Worm (Caenorhabditis elegans) whole organism, L2 larva: ENCODE measurements around the gene F46H5.11.

Source experiments
- C34F6.9 ChIP-seq: fragments of 150-350 bp; optimal IDR thresholded peaks from 2 replicates; lab custom pipeline; 2014; ENCODE audit warnings: missing biosample characterization, missing genetic modification characterization
- F13H6.1 ChIP-seq: sonication (generic microtip); optimal IDR thresholded peaks from 2 replicates; lab custom pipeline; 2016; ENCODE audit warnings: missing genetic modification characterization, missing compliant biosample characterization
- ZK546.5 ChIP-seq: sonication (generic microtip); optimal IDR thresholded peaks from 2 replicates; lab custom pipeline; 2017; ENCODE audit warnings: missing biosample characterization, missing genetic modification characterization
- alr-1 ChIP-seq: fragments of 150-350 bp; optimal IDR thresholded peaks from 2 replicates; lab custom pipeline; 2014; ENCODE audit warnings: missing biosample characterization, missing genetic modification characterization
- aly-2 ChIP-seq: fragments of 150-350 bp; optimal IDR thresholded peaks from 2 replicates; lab custom pipeline; 2014; ENCODE audit warnings: missing biosample characterization, missing genetic modification characterization
- blmp-1 ChIP-seq: sonication (generic microtip); optimal IDR thresholded peaks from 2 replicates; lab custom pipeline; 2017; ENCODE audit warnings: missing genetic modification characterization, mild to moderate bottlenecking, missing compliant biosample characterization, antibody characterized with exemption, moderate library complexity; ENCODE audit not compliant: insufficient read depth
- crh-2 ChIP-seq: sonication (generic microtip); optimal IDR thresholded peaks from 2 replicates; lab custom pipeline; 2017; ENCODE audit warnings: missing biosample characterization, missing genetic modification characterization
- dmd-4 ChIP-seq: sonication (generic microtip); optimal IDR thresholded peaks from 2 replicates; lab custom pipeline; 2017; ENCODE audit warnings: missing biosample characterization, missing genetic modification characterization
- egl-27 ChIP-seq: sonication (generic microtip); optimal IDR thresholded peaks from 3 replicates; lab custom pipeline; 2017; ENCODE audit warnings: missing biosample characterization, missing genetic modification reagents, missing genetic modification characterization
- elt-3 ChIP-seq: sonication (generic microtip); optimal IDR thresholded peaks from 2 replicates; lab custom pipeline; 2017; ENCODE audit warnings: missing biosample characterization, missing genetic modification characterization
- fos-1 ChIP-seq: fragments of 150-350 bp; optimal IDR thresholded peaks from 2 replicates; lab custom pipeline; 2014; ENCODE audit warnings: missing biosample characterization, missing genetic modification characterization
- gmeb-1 ChIP-seq: fragments of 150-350 bp; optimal IDR thresholded peaks from 2 replicates; lab custom pipeline; 2014; ENCODE audit warnings: missing biosample characterization, missing genetic modification characterization
- lin-13 ChIP-seq: fragments of 150-350 bp; optimal IDR thresholded peaks from 2 replicates; lab custom pipeline; 2014; ENCODE audit warnings: missing biosample characterization, missing genetic modification reagents, missing genetic modification characterization
- mdl-1 ChIP-seq, 2 experiments: fragments of 150-350 bp in 1 of 2; sonication (generic microtip) in 1 of 2; optimal IDR thresholded peaks; 2 replicates each; lab custom pipeline; 2017; ENCODE audit warnings: missing biosample characterization in 2 of 2, missing genetic modification characterization in 2 of 2
- nhr-10 ChIP-seq: sonication (generic microtip); optimal IDR thresholded peaks from 2 replicates; lab custom pipeline; 2017; ENCODE audit warnings: missing biosample characterization, missing genetic modification characterization
- nhr-129 ChIP-seq: fragments of 150-350 bp; optimal IDR thresholded peaks from 2 replicates; lab custom pipeline; 2014; ENCODE audit warnings: missing biosample characterization, missing genetic modification characterization
- nhr-21 ChIP-seq: fragments of 150-350 bp; optimal IDR thresholded peaks from 2 replicates; lab custom pipeline; 2014; ENCODE audit warnings: missing biosample characterization, missing genetic modification characterization
- nhr-25 ChIP-seq: fragments of 150-350 bp; sonication (generic microtip); optimal IDR thresholded peaks from 3 replicates; lab custom pipeline; 2014; ENCODE audit warnings: missing biosample characterization, missing genetic modification characterization
- nhr-6 ChIP-seq: fragments of 150-350 bp; optimal IDR thresholded peaks from 2 replicates; lab custom pipeline; 2014; ENCODE audit warnings: missing biosample characterization, missing genetic modification characterization
- peb-1 ChIP-seq: fragments of 150-350 bp; optimal IDR thresholded peaks from 2 replicates; lab custom pipeline; 2014; ENCODE audit warnings: missing biosample characterization, missing genetic modification characterization
- sem-4 ChIP-seq: fragments of 150-350 bp; optimal IDR thresholded peaks from 2 replicates; lab custom pipeline; 2014; ENCODE audit warnings: missing biosample characterization, missing genetic modification reagents, missing genetic modification characterization
- skn-1 ChIP-seq: sonication (generic microtip); optimal IDR thresholded peaks from 2 replicates; lab custom pipeline; 2017; ENCODE audit warnings: missing biosample characterization, missing genetic modification characterization
- sma-3 ChIP-seq: sonication (generic microtip); optimal IDR thresholded peaks from 2 replicates; lab custom pipeline; 2016; ENCODE audit warnings: missing genetic modification reagents, missing genetic modification characterization, missing compliant biosample characterization
- sma-9 ChIP-seq, 2 experiments: fragments of 150-350 bp in 1 of 2; sonication (generic microtip) in 1 of 2; optimal IDR thresholded peaks; 2 replicates each; lab custom pipeline; 2014 to 2016; ENCODE audit warnings: missing genetic modification characterization in 2 of 2, mild to moderate bottlenecking in 1 of 2, missing biosample characterization in 1 of 2, missing compliant biosample characterization in 1 of 2, missing genetic modification reagents in 1 of 2, moderate library complexity in 1 of 2
- unc-39 ChIP-seq: fragments of 150-350 bp; optimal IDR thresholded peaks from 2 replicates; lab custom pipeline; 2014; ENCODE audit warnings: missing biosample characterization, missing genetic modification characterization
- zag-1 ChIP-seq: fragments of 150-350 bp; optimal IDR thresholded peaks from 2 replicates; lab custom pipeline; 2014; ENCODE audit warnings: missing biosample characterization, missing genetic modification characterization
- ztf-11 ChIP-seq: sonication (generic microtip); optimal IDR thresholded peaks from 2 replicates; lab custom pipeline; 2017; ENCODE audit warnings: missing biosample characterization, missing genetic modification characterization

The F46H5.11 gene

ce11 chrX:7305520-7306186 lies 33.8 kb upstream of the F46H5.11 start, which contains the start of gene sur-5:
Gene sur-5 (minus strand): TSS chrX:7305570.
- TF ChIP-seq sma-9 (GFP tag; optimal IDR thresholded peaks at IDR 0.05; lab: Kevin White, UChicago) (peak; percentile 83), sma-9 (tag; optimal IDR thresholded peaks at IDR 0.05; lab: Kevin White, UChicago) (no peak), mdl-1 (tag; optimal IDR thresholded peaks at IDR 0.05; lab: Kevin White, UChicago) (peak in 1 of 2 experiments; percentile 47), ztf-11 (tag; lab: Kevin White, UChicago) (no peak), nhr-25 (peak; percentile 20), alr-1 (tag; lab: Kevin White, UChicago) (no peak), crh-2 (tag; lab: Kevin White, UChicago) (peak; percentile 49), sem-4 (tag; lab: Kevin White, UChicago) (peak; percentile 47), nhr-129 (tag; lab: Kevin White, UChicago) (peak; percentile 21), fos-1 (tag; lab: Kevin White, UChicago) (peak; percentile 40), aly-2 (tag; lab: Kevin White, UChicago) (no peak), nhr-21 (tag; lab: Kevin White, UChicago) (peak; percentile 50), skn-1 (peak; percentile 35), C34F6.9 (tag; lab: Kevin White, UChicago) (no peak), sma-3 (GFP tag; lab: Kevin White, UChicago) (peak; percentile 43)
- TF ChIP-seq, all 48 proteins: peak for 10

ce11 chrX:7303115-7303514 lies 31.2 kb upstream of the F46H5.11 start:
- TF ChIP-seq blmp-1 (tag; lab: Kevin White, UChicago) = no peak
- TF ChIP-seq fos-1 (tag; lab: Kevin White, UChicago) = peak; percentile 10

DNA sequence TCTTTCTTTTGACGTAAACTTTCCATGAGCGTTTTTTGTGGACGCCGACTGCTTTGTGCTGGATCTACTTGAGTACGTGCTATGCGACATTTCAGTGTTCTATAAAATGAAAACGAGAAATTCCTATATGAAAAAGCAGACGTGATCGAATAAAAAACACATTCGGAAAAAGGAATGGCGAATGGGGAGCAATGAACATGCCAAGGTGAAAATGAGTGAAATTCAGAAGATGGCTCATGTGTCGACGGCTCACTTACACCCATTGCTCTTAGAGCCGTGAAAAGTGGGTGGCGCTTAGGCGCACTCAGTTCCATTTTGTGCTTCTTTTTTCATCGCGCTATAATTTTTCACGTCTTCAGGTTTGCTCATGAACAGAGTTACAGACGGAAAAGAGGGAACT lies 26.8 kb upstream of the F46H5.11 start, which contains the start of gene K03A1.4:
Gene K03A1.4, minus strand, starts transcription at position 101 of the 400 bp plus-strand sequence.
- TF ChIP-seq mdl-1 (tag; optimal IDR thresholded peaks at IDR 0.05; lab: Kevin White, UChicago) (no peak), gmeb-1 (tag; lab: Kevin White, UChicago) (no peak)

ce11 chrX:7296310-7296709 lies 24.4 kb upstream of the F46H5.11 start:
- TF ChIP-seq C34F6.9 (tag; lab: Kevin White, UChicago) (no peak), nhr-21 (tag; lab: Kevin White, UChicago) (no peak), sem-4 (tag; lab: Kevin White, UChicago) (no peak), mdl-1 (tag; optimal IDR thresholded peaks at IDR 0.05; lab: Kevin White, UChicago) (no peak)
- TF ChIP-seq, all 48 proteins: peak for 0

ce11 chrX:7291810-7292209 lies 19.9 kb upstream of the F46H5.11 start, which contains the start of gene lron-7:
Gene lron-7 (plus strand): TSS chrX:7292132.
- peak; percentile 40 for TF ChIP-seq fos-1 (tag; lab: Kevin White, UChicago)
- no peak for TF ChIP-seq nhr-129 (tag; lab: Kevin White, UChicago)
- peak; percentile 38 for TF ChIP-seq crh-2 (tag; lab: Kevin White, UChicago)

- TF ChIP-seq alr-1 (tag; lab: Kevin White, UChicago) (no peak), nhr-129 (tag; lab: Kevin White, UChicago) (peak; percentile 11), F13H6.1 (tag; lab: Kevin White, UChicago) (peak; percentile 7), unc-39 (no peak)
- TF ChIP-seq, all 48 proteins: peak for 2
Observed at ce11 chrX:7290859-7291628, 19.2 kb upstream of the F46H5.11 start.

- no peak for TF ChIP-seq zag-1
- TF ChIP-seq ZK546.5 (tag; lab: Kevin White, UChicago) = no peak
- no peak for TF ChIP-seq sma-9 (GFP tag; optimal IDR thresholded peaks at IDR 0.05; lab: Kevin White, UChicago)
- TF ChIP-seq sma-9 (tag; optimal IDR thresholded peaks at IDR 0.05; lab: Kevin White, UChicago) = no peak
- TF ChIP-seq elt-3 (tag; lab: Kevin White, UChicago) = no peak
- no peak for TF ChIP-seq peb-1 (tag; lab: Kevin White, UChicago)
- TF ChIP-seq nhr-6 (tag; lab: Kevin White, UChicago) = no peak
- TF ChIP-seq lin-13 = no peak
- TF ChIP-seq nhr-10 = no peak
- no peak for TF ChIP-seq dmd-4
- no peak for TF ChIP-seq mdl-1 (tag; optimal IDR thresholded peaks at IDR 0.05; lab: Kevin White, UChicago)
- TF ChIP-seq gmeb-1 (tag; lab: Kevin White, UChicago) = no peak
- TF ChIP-seq egl-27 = no peak
Observed at ce11 chrX:7289565-7289964, 17.7 kb upstream of the F46H5.11 start.
